Worm (Caenorhabditis elegans): ENCODE data around the gene osg-1.

DNA sequence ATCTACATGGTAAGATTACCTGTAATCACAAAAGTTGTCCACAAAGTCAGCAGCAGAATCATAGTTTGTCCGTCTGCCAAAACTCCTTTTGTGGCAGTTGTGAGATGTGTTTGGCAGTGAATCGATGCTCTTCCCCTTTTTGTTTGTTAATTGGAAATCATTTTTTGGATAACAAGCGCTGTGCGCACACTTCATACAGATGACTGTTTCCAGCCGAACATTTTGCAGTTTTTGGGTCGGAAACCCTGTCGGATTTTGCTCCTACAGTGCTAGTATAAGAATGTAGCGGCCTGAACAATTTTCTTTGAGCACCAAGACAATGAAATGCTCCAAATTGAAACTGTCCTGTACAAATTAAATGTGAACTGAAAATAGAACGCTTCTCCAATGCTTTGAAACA, 21.3 kb downstream of the osg-1 start, which contains the start of gene D1044.7:
- TF ChIP-seq nhr-28 (tag; optimal IDR thresholded peaks at IDR 0.05) (no peak), ama-1 (optimal IDR thresholded peaks at IDR 0.05) (no peak), egl-27 (tag; optimal IDR thresholded peaks at IDR 0.05) (no peak), snpc-4 (tag; optimal IDR thresholded peaks at IDR 0.05) (no peak), elt-1 (tag; optimal IDR thresholded peaks at IDR 0.05) (no peak), nhr-11 (tag; optimal IDR thresholded peaks at IDR 0.05) (no peak), skn-1 (tag; optimal IDR thresholded peaks at IDR 0.05) (no peak), nhr-43 (tag; optimal IDR thresholded peaks at IDR 0.05; ENCODE audit: poor library complexity, severe bottlenecking) (no peak), fkh-10 (GFP tag; optimal IDR thresholded peaks at IDR 0.05) (no peak), aly-2 (tag; optimal IDR thresholded peaks at IDR 0.05) (no peak), nhr-76 (tag; optimal IDR thresholded peaks at IDR 0.05) (no peak), lin-15B (tag; optimal IDR thresholded peaks at IDR 0.05) (no peak), lin-39 (tag; optimal IDR thresholded peaks at IDR 0.05) (no peak)

Measured in whole organism, L3 larva.